Worm (Caenorhabditis elegans): ENCODE data around the gene srh-19.

DNA sequence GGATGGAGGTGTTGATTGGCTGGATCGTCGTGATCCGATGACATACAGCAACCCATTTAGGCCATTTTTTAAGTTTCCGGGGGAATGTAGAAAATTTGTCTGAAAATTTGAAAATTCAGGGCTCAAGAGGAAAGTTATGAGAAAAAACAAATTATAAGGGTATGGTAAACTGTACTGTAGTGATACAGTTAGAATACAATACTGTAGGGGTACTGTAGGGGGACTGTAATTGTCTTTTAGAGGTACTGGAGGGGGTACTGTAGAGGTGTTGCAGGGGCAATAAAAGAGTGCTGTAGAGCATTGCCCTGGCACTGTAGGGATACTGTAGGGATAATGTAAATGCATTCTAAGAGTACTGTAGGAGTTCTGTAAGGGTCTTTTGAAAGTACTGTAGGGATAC is 51.8 kb downstream of the srh-19 start, which contains the start of gene D1005.6:
- TF ChIP-seq fos-1 (tag; optimal IDR thresholded peaks at IDR 0.05) (no peak), elt-3 (tag; optimal IDR thresholded peaks at IDR 0.05) (no peak), ceh-16 (tag; optimal IDR thresholded peaks at IDR 0.05) (no peak), aly-2 (tag; optimal IDR thresholded peaks at IDR 0.05) (no peak), skn-1 (tag; optimal IDR thresholded peaks at IDR 0.05) (no peak), nhr-76 (tag; optimal IDR thresholded peaks at IDR 0.05) (no peak), egl-27 (tag; optimal IDR thresholded peaks at IDR 0.05) (no peak), R02D3.7 (tag; optimal IDR thresholded peaks at IDR 0.05) (no peak), nhr-28 (tag; optimal IDR thresholded peaks at IDR 0.05) (no peak), nhr-77 (tag; optimal IDR thresholded peaks at IDR 0.05) (no peak), ceh-9 (tag; optimal IDR thresholded peaks at IDR 0.05) (no peak), lin-39 (tag; optimal IDR thresholded peaks at IDR 0.05) (no peak), zag-1 (tag; optimal IDR thresholded peaks at IDR 0.05) (no peak)

Measured in whole organism, L3 larva.